Worm (Caenorhabditis elegans) whole organism, early embryonic: ENCODE measurements around the gene C10E2.2.

Source experiments
- B0310.2 ChIP-seq: sonication (generic microtip); optimal IDR thresholded peaks from 2 replicates; lab custom pipeline; 2016; ENCODE audit warnings: mild to moderate bottlenecking, missing genetic modification characterization, missing compliant biosample characterization
- ama-1 ChIP-seq: fragments of 150-350 bp; optimal IDR thresholded peaks from 2 replicates; lab custom pipeline; 2014
- pes-1 ChIP-seq: fragments of 200-800 bp; sonication (Bioruptor generic); IDR thresholded peaks from 2 replicates; pipeline ENCODE4 v1.3.6; 2022; ENCODE audit warnings: missing genetic modification reagents, missing genetic modification characterization, missing compliant biosample characterization
- sea-1 ChIP-seq: fragments of 200-800 bp; sonication (Bioruptor generic); conservative IDR thresholded peaks from 2 replicates; pipeline ENCODE4 v1.3.6; 2022; ENCODE audit warnings: missing genetic modification characterization, missing compliant biosample characterization
- tra-4 ChIP-seq: sonication (generic microtip); optimal IDR thresholded peaks from 2 replicates; lab custom pipeline; 2017; ENCODE audit warnings: missing genetic modification characterization, missing compliant biosample characterization

DNA sequence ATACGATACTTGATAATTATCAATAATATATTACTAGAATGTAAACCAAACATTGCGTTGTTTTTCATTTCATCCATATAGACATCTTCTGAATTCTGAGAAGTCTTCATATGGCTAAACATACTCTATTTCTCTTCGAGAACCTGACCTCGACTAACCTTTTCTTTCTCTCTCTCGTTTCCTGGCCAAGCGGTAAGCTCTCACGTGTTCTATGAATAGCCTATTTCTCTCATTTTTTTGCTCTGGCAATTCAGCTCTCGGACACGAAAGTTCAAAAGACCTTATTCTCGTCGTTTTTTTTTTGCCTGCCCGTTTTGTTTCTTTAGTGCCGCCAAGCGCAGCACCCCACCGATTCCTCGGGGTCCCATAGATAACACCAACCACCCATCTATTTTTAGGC is 7.6 kb upstream of the C10E2.2 start:
- TF ChIP-seq pes-1 (GFP tag; lab: Robert Waterston, UW) (no peak), ama-1 (lab: Kevin White, UChicago) (no peak), tra-4 (tag; lab: Kevin White, UChicago) (no peak), B0310.2 (tag; lab: Kevin White, UChicago) (no peak), sea-1 (no peak)
